Worm (Caenorhabditis elegans): ENCODE measurements around the gene C27A2.7.

C27A2.7 gene

DNA sequence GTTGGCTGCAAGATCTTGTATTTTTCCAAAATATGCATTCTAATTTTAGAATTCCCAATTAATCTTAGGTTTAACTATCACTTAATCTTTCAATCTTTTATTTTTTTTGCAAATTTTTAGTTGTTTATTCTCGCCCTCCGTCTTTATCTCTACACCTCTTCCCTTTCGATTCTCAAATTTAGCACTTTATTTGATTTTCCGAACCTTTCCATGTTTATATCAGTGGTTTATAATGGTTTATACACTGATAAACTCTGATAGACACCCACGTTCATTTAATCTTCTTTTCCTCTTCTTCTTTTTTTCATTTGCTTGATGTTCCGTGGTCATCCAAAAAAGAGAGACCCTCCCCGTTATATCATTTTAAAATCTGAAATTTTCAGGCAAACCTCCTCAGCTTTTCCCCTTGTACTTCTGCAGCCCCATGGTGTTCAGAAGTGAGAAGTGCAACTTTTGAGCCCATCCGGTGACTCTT is 48.7 kb downstream of the C27A2.7 start, which contains the start of the genes nsy-1 and F59A6.13:
Gene nsy-1, plus strand, starts transcription at position 377 of the 475 bp plus-strand sequence.
Gene F59A6.13, plus strand, starts transcription at position 425 of the 475 bp plus-strand sequence.
- TF ChIP-seq lsy-2 (tag; optimal IDR thresholded peaks at IDR 0.05): no peak
- TF ChIP-seq ceh-39 (tag; optimal IDR thresholded peaks at IDR 0.05): no peak
- no peak for TF ChIP-seq elt-1 (tag; optimal IDR thresholded peaks at IDR 0.05; ENCODE audit: borderline replicate concordance, insufficient read depth)
- TF ChIP-seq unc-120 (tag; optimal IDR thresholded peaks at IDR 0.05; ENCODE audit: poor library complexity, severe bottlenecking): no peak
- TF ChIP-seq flh-1 (GFP tag; optimal IDR thresholded peaks at IDR 0.05): no peak
- TF ChIP-seq M03D4.4 (tag; optimal IDR thresholded peaks at IDR 0.05): no peak
- no peak for TF ChIP-seq sem-2 (GFP tag; optimal IDR thresholded peaks at IDR 0.05)

DNA sequence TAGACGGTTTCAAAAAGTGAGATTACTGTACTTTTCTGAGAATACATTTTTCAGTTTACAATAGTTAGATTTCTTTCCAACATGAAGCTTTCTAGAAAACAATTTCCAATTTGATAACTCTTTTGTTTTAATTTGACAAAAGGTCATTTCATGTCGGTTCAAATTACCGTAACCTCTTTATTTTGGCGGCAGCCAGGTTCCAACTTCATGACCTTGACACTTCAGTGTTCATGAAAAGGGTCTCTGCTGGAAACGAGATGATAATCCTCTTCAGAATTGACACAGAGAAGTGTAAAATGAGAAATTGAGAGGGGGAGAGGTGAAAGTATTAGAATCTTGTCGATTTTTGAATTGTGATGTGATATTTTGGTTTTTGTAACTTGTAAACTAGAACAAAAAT is 49.6 kb downstream of the C27A2.7 start:
- TF ChIP-seq nhr-237 (tag; optimal IDR thresholded peaks at IDR 0.05): no peak
- no peak for TF ChIP-seq ceh-83 (GFP tag; optimal IDR thresholded peaks at IDR 0.05)
- TF ChIP-seq tbx-8 (GFP tag; optimal IDR thresholded peaks at IDR 0.05): no peak
- no peak for TF ChIP-seq lin-13 (tag; optimal IDR thresholded peaks at IDR 0.05)
- TF ChIP-seq bed-3 (GFP tag; optimal IDR thresholded peaks at IDR 0.05): no peak
- TF ChIP-seq snpc-4 (tag; optimal IDR thresholded peaks at IDR 0.05): no peak
- no peak for TF ChIP-seq unc-120 (tag; optimal IDR thresholded peaks at IDR 0.05; ENCODE audit: poor library complexity, severe bottlenecking)
- no peak for TF ChIP-seq sptf-1 (tag; optimal IDR thresholded peaks at IDR 0.05)
- TF ChIP-seq hlh-1 (tag; optimal IDR thresholded peaks at IDR 0.05): no peak
- TF ChIP-seq mls-2 (tag; optimal IDR thresholded peaks at IDR 0.05): no peak
- TF ChIP-seq elt-3 (tag; optimal IDR thresholded peaks at IDR 0.05): no peak
- TF ChIP-seq elt-1 (tag; optimal IDR thresholded peaks at IDR 0.05; ENCODE audit: borderline replicate concordance, insufficient read depth): no peak
- no peak for TF ChIP-seq M03D4.4 (tag; optimal IDR thresholded peaks at IDR 0.05)
- no peak for TF ChIP-seq ztf-11 (tag; optimal IDR thresholded peaks at IDR 0.05)
- TF ChIP-seq zip-8 (tag; optimal IDR thresholded peaks at IDR 0.05): no peak
- no peak for TF ChIP-seq nhr-76 (tag; optimal IDR thresholded peaks at IDR 0.05)

DNA sequence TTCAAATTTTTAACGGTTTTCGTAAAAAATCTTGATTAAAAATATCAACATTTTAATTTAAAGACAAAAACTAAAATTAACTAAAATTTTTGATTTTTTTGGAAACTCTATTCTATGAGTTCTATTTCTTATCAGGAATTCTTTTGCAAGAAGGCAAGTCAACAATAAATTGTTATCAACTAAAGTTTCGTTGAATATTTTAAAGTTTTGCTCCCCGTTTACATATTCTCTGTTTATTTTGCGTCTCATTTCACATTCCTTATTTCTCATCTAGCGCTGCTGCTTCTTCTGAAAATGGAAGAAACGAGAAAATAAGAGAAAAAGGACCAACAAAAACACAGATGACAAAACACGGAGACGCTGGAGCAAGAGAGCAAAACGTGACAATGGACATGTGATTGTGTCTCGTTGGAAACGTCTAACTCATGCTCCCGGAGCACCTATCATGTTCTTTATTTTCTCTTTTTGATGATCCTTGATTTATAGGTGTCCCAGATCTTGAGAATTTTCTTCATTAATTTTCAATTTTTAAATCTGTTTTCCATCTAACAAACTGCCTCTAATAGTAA is 50.6 kb downstream of the C27A2.7 start:
- no peak for TF ChIP-seq hlh-1 (tag; optimal IDR thresholded peaks at IDR 0.05)
- TF ChIP-seq ztf-11 (tag; optimal IDR thresholded peaks at IDR 0.05): no peak
- no peak for TF ChIP-seq ces-1 (GFP tag; optimal IDR thresholded peaks at IDR 0.05)
- TF ChIP-seq elt-1 (tag; optimal IDR thresholded peaks at IDR 0.05; ENCODE audit: borderline replicate concordance, insufficient read depth): no peak
- no peak for TF ChIP-seq mep-1 (tag; optimal IDR thresholded peaks at IDR 0.05)
- no peak for TF ChIP-seq ceh-43 (GFP tag; optimal IDR thresholded peaks at IDR 0.05)
- TF ChIP-seq nhr-237 (tag; optimal IDR thresholded peaks at IDR 0.05): no peak
- TF ChIP-seq mab-5 (tag; optimal IDR thresholded peaks at IDR 0.05): no peak
- TF ChIP-seq cnd-1 (tag; optimal IDR thresholded peaks at IDR 0.05): no peak
- TF ChIP-seq bed-3 (GFP tag; optimal IDR thresholded peaks at IDR 0.05): no peak
- no peak for TF ChIP-seq unc-39 (tag; optimal IDR thresholded peaks at IDR 0.05)
- TF ChIP-seq elt-3 (tag; optimal IDR thresholded peaks at IDR 0.05): no peak
- no peak for TF ChIP-seq nhr-12 (tag; optimal IDR thresholded peaks at IDR 0.05)
- TF ChIP-seq mls-2 (tag; optimal IDR thresholded peaks at IDR 0.05): no peak
- TF ChIP-seq lin-32 (GFP tag; optimal IDR thresholded peaks at IDR 0.05): no peak
- no peak for TF ChIP-seq nhr-76 (tag; optimal IDR thresholded peaks at IDR 0.05)
- TF ChIP-seq unc-120 (tag; optimal IDR thresholded peaks at IDR 0.05; ENCODE audit: poor library complexity, severe bottlenecking): no peak
